Worm (Caenorhabditis elegans): ENCODE data around the gene metl-18.
"Not testable (repeated sequence)": the region's sequence is repeated elsewhere in the genome, so short reads cannot be mapped to it uniquely, and the experiment has no call there.

- TF ChIP-seq B0035.1 (tag; optimal IDR thresholded peaks at IDR 0.05); nfya-1 (tag; optimal IDR thresholded peaks at IDR 0.05; ENCODE audit: borderline replicate concordance, insufficient read depth); ama-1 (optimal IDR thresholded peaks at IDR 0.05); ama-1 (GFP tag; optimal IDR thresholded peaks at IDR 0.05): not testable (repeated sequence)
These were observed 28.5 kb downstream of the metl-18 start, which contains the start of gene C34C12.1 for ce11 chrIII:3454045-3454444.
